Worm (Caenorhabditis elegans): ENCODE data around the gene idpb-3.

- TF ChIP-seq unc-62 (GFP tag; optimal IDR thresholded peaks at IDR 0.05) (no peak), nhr-23 (tag; optimal IDR thresholded peaks at IDR 0.05) (no peak), R02D3.7 (tag; optimal IDR thresholded peaks at IDR 0.05) (no peak), unc-39 (tag; optimal IDR thresholded peaks at IDR 0.05) (no peak), lin-11 (tag; optimal IDR thresholded peaks at IDR 0.05) (no peak), nhr-12 (tag; optimal IDR thresholded peaks at IDR 0.05) (no peak), ceh-16 (tag; optimal IDR thresholded peaks at IDR 0.05) (no peak), lin-39 (tag; optimal IDR thresholded peaks at IDR 0.05) (no peak), blmp-1 (tag; optimal IDR thresholded peaks at IDR 0.05; ENCODE audit: insufficient read depth) (no peak), elt-3 (tag; optimal IDR thresholded peaks at IDR 0.05) (no peak)
Observed at ce11 chrII:5069525-5069924, 32.1 kb downstream of the idpb-3 start, which contains the start of gene idpb-2.
